Worm (Caenorhabditis elegans) whole organism, L1 larva: ENCODE measurements around the gene nape-1.
A peak's percentile ranks its signal among the peaks of the same experiment; 100 is the strongest.

Experiments used
- C34B4.2 ChIP-seq: sonication (generic microtip); optimal IDR thresholded peaks from 2 replicates; lab custom pipeline; 2017; ENCODE audit warnings: mild to moderate bottlenecking, missing genetic modification characterization, missing compliant biosample characterization
- Y116A8C.19 ChIP-seq: sonication (generic microtip); optimal IDR thresholded peaks from 2 replicates; lab custom pipeline; 2016; ENCODE audit warnings: missing compliant biosample characterization, missing genetic modification characterization, borderline replicate concordance
- ceh-90 ChIP-seq: sonication (generic microtip); optimal IDR thresholded peaks from 2 replicates; lab custom pipeline; 2016; ENCODE audit warnings: missing genetic modification characterization, missing compliant biosample characterization
- jun-1 ChIP-seq: fragments of 150-350 bp; optimal IDR thresholded peaks from 2 replicates; lab custom pipeline; 2014; ENCODE audit warnings: missing biosample characterization, missing genetic modification reagents, missing genetic modification characterization
- lin-13 ChIP-seq: fragments of 150-350 bp; optimal IDR thresholded peaks from 2 replicates; lab custom pipeline; 2014; ENCODE audit warnings: missing biosample characterization, missing genetic modification reagents, missing genetic modification characterization
- lin-35 ChIP-seq, 2 experiments: fragments of 150-350 bp; optimal IDR thresholded peaks; 2 replicates each; lab custom pipeline; 2014; ENCODE audit warnings: missing biosample characterization in 2 of 2, missing genetic modification characterization in 2 of 2, missing genetic modification reagents in 2 of 2
- lsy-2 ChIP-seq, 2 experiments: fragments of 150-350 bp; optimal IDR thresholded peaks; 2 replicates each; lab custom pipeline; 2014; ENCODE audit warnings: missing biosample characterization in 2 of 2, missing genetic modification characterization in 2 of 2
- nhr-11 ChIP-seq: fragments of 150-350 bp; optimal IDR thresholded peaks from 2 replicates; lab custom pipeline; 2014; ENCODE audit warnings: missing biosample characterization, missing genetic modification characterization
- nhr-20 ChIP-seq: sonication (generic microtip); optimal IDR thresholded peaks from 2 replicates; lab custom pipeline; 2016; ENCODE audit warnings: mild to moderate bottlenecking, missing genetic modification characterization, missing compliant biosample characterization
- nhr-237 ChIP-seq: fragments of 150-350 bp; optimal IDR thresholded peaks from 2 replicates; lab custom pipeline; 2014; ENCODE audit warnings: missing biosample characterization, missing genetic modification characterization
- nhr-76 ChIP-seq: sonication (generic microtip); optimal IDR thresholded peaks from 2 replicates; lab custom pipeline; 2017; ENCODE audit warnings: missing biosample characterization, missing genetic modification characterization
- snpc-4 ChIP-seq: fragments of 150-350 bp; optimal IDR thresholded peaks from 2 replicates; lab custom pipeline; 2014; ENCODE audit warnings: missing biosample characterization, missing genetic modification characterization
- unc-62 ChIP-seq: fragments of 150-350 bp; optimal IDR thresholded peaks from 2 replicates; lab custom pipeline; 2014; ENCODE audit warnings: missing biosample characterization, missing genetic modification reagents, missing genetic modification characterization
- unc-86 ChIP-seq: sonication (generic microtip); optimal IDR thresholded peaks from 2 replicates; lab custom pipeline; 2016; ENCODE audit warnings: missing genetic modification characterization, missing compliant biosample characterization

- TF ChIP-seq unc-62 (GFP tag; lab: Kevin White, UChicago): no peak
- no peak for TF ChIP-seq Y116A8C.19
- peak; percentile 74 to 88 for TF ChIP-seq lin-35 (GFP tag; optimal IDR thresholded peaks at IDR 0.05; lab: Kevin White, UChicago)
- TF ChIP-seq jun-1: peak; percentile 50
- TF ChIP-seq lsy-2 (tag; optimal IDR thresholded peaks at IDR 0.05; lab: Kevin White, UChicago): peak; percentile 86 to 88
- TF ChIP-seq nhr-20 (tag; lab: Kevin White, UChicago): peak; percentile 76
- no peak for TF ChIP-seq ceh-90 (tag; lab: Kevin White, UChicago)
- TF ChIP-seq nhr-11 (tag; lab: Kevin White, UChicago): no peak
- TF ChIP-seq lin-13 (GFP tag; lab: Kevin White, UChicago): peak; percentile 75
- TF ChIP-seq nhr-237 (tag; lab: Kevin White, UChicago): no peak
- TF ChIP-seq unc-86 (tag; lab: Kevin White, UChicago): peak; percentile 77
- TF ChIP-seq C34B4.2 (tag; lab: Kevin White, UChicago): no peak
- no peak for TF ChIP-seq nhr-76
- peak; percentile 63 for TF ChIP-seq snpc-4 (tag; lab: Kevin White, UChicago)
Measured at ce11 chrIV:3725845-3726244, 14.8 kb downstream of the nape-1 start, which contains the start of gene smgl-2.
